Worm (Caenorhabditis elegans): Measurements from ENCODE around the gene B0244.10.

DNA sequence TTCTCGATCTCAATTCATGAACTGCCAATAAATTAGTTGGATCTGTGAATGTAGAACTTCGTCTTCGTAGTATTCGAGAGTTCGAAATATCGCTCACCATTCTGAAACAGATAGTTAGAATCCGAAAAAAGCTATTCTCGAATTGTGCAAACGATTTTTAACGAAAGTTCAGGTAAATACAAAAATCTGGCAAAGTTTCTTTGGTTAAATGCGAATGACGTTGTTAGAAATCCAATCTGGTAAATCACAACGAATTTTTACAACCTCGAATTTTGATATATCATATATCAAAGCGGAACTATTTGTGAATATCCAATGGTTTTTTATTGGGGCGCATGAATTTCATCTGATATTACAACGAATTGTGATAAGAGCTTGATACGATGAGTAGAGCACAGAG lies 25.7 kb upstream of the B0244.10 start, which contains the start of gene hpo-28:
- TF ChIP-seq lin-39 (tag; optimal IDR thresholded peaks at IDR 0.05) (no peak), pax-3 (tag; optimal IDR thresholded peaks at IDR 0.05) (no peak), skn-1 (tag; optimal IDR thresholded peaks at IDR 0.05) (no peak), tbx-2 (tag; optimal IDR thresholded peaks at IDR 0.05) (no peak), mep-1 (tag; optimal IDR thresholded peaks at IDR 0.05) (no peak), ceh-82 (tag; optimal IDR thresholded peaks at IDR 0.05) (no peak), lsy-2 (tag; optimal IDR thresholded peaks at IDR 0.05) (no peak), egl-27 (tag; optimal IDR thresholded peaks at IDR 0.05) (no peak), nhr-76 (tag; optimal IDR thresholded peaks at IDR 0.05) (no peak), unc-62 (GFP tag; optimal IDR thresholded peaks at IDR 0.05) (no peak), lin-35 (GFP tag; optimal IDR thresholded peaks at IDR 0.05) (no peak), snpc-4 (tag; optimal IDR thresholded peaks at IDR 0.05) (no peak), nhr-20 (tag; optimal IDR thresholded peaks at IDR 0.05) (no peak)

Data from whole organism, L1 larva.